Worm (Caenorhabditis elegans) whole organism, L4 larva: ENCODE results near the gene apc-11.

ENCODE experiments used
- T26A8.4 ChIP-seq: fragments of 200-800 bp; sonication (Bioruptor generic); IDR thresholded peaks from 2 replicates; pipeline ENCODE4 v1.3.6; 2022; ENCODE audit warnings: missing genetic modification characterization, missing compliant biosample characterization
- ama-1 ChIP-seq: fragments of 150-350 bp; optimal IDR thresholded peaks from 2 replicates; lab custom pipeline; 2014; ENCODE audit warnings: inconsistent platforms, mixed read lengths
- unc-62 ChIP-seq, 3 experiments: fragments of 150-350 bp in 1 of 3; sonication (generic microtip); optimal IDR thresholded peaks in 2 of 3; peaks in 1 of 3; 1 replicate in 1 of 3; 2 replicates in 2 of 3; lab custom pipeline; 2014 to 2017; ENCODE audit warnings: missing biosample characterization in 3 of 3, missing genetic modification characterization in 3 of 3, missing genetic modification reagents in 3 of 3, missing genotype in 1 of 3

DNA sequence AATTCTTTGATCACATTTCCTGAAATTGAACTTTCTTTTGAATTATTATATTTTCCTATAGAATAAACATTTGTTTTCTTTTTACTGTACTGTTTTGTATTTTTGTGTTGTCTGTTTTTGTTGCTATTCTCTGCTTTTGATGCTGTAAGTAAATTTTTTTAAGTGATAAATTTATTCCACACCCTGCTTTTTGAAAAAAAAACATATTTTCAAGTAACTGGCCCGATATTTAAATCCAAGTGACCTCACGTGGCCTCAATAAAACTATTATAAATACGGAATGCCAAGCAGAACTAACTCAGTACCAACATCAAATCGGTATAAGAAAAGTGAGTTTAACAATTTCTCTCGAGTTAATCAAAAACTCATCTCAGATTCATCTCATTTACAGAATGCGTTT is 33.9 kb upstream of the apc-11 start, which contains the start of gene clec-151:
- no peak for TF ChIP-seq T26A8.4 (GFP tag; lab: Robert Waterston, UW)
- TF ChIP-seq unc-62 (GFP tag; optimal IDR thresholded peaks at IDR 0.05 in 1 of 2; lab: Kevin White, UChicago): no peak
- TF ChIP-seq unc-62 (tag; optimal IDR thresholded peaks at IDR 0.05; lab: Kevin White, UChicago): no peak
- no peak for TF ChIP-seq ama-1 (lab: Kevin White, UChicago)
